Worm (Caenorhabditis elegans): Measurements from ENCODE around the gene gldi-6.

DNA sequence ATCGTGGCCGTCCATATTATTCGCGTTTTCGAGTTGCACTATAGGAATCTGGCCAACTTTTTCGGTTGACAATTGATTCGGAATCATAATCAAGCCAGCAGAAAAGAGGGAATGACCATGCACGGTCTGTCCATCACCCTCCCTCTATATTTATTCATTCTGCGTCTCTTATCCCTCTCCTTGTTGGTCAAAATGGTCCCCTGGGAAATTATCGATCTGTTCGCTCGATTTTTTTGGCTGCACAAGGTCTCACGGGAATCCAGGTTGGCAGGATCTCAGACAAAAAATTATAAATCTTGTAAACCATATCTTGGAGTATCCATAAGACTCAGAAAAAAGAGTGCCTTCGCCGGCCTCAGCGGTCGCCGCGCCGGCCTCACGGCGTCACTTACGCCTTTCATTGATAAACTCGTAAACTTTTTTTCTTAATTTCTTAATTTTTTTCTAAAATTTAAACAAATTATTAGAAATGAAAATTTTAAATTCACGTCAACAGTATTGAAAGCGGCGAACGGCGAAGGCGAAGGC lies 32.3 kb upstream of the gldi-6 start, which contains the start of the genes F18A12.7 and F18A12.2:
- TF ChIP-seq dao-5 (tag; optimal IDR thresholded peaks at IDR 0.05) (no peak), W03F9.2 (tag; optimal IDR thresholded peaks at IDR 0.05) (no peak)
